Fruit fly (Drosophila melanogaster) whole organism, embryonic: ENCODE measurements around the gene CG43294.

Experiments used
- CG1602 ChIP-seq: fragments of 200-800 bp; sonication (Bioruptor generic); optimal IDR thresholded peaks from 3 replicates; lab custom pipeline; 2016; ENCODE audit warnings: missing biosample characterization, missing genetic modification characterization
- CG17328 ChIP-seq: fragments of 200-800 bp; sonication (Bioruptor generic); IDR thresholded peaks from 2 replicates; pipeline ENCODE4 v1.3.6; 2022; ENCODE audit warnings: missing biosample characterization, missing genetic modification characterization
- CG17802 ChIP-seq: fragments of 200-800 bp; sonication (Bioruptor generic); optimal IDR thresholded peaks from 2 replicates; lab custom pipeline; 2018; ENCODE audit warnings: missing biosample characterization, mild to moderate bottlenecking, missing genetic modification characterization, moderate library complexity
- CG4617 ChIP-seq: fragments of 200-800 bp; sonication (Bioruptor generic); optimal IDR thresholded peaks from 3 replicates; lab custom pipeline; 2016; ENCODE audit warnings: missing biosample characterization, missing genetic modification characterization, borderline replicate concordance
- Kr ChIP-seq: fragments of 200-800 bp; sonication (Bioruptor generic); optimal IDR thresholded peaks from 2 replicates; lab custom pipeline; 2017; ENCODE audit warnings: missing biosample characterization, mild to moderate bottlenecking, missing genetic modification characterization
- emc ChIP-seq: fragments of 200-800 bp; sonication (Bioruptor generic); optimal IDR thresholded peaks from 2 replicates; lab custom pipeline; 2016; ENCODE audit warnings: missing biosample characterization, missing genetic modification characterization
- grn ChIP-seq: fragments of 200-800 bp; sonication (Bioruptor generic); optimal IDR thresholded peaks from 3 replicates; lab custom pipeline; 2017; ENCODE audit warnings: missing biosample characterization, missing genetic modification characterization
- z ChIP-seq: fragments of 200-800 bp; sonication (Bioruptor generic); IDR thresholded peaks from 3 replicates; pipeline ENCODE4 v1.3.6; 2022; ENCODE audit warnings: missing biosample characterization, missing genetic modification characterization

- TF ChIP-seq z (GFP tag; lab: Robert Waterston, UW) = no peak
- no peak for TF ChIP-seq CG17802 (tag; lab: Kevin White, UChicago)
- TF ChIP-seq CG1602 (GFP tag; lab: Kevin White, UChicago) = no peak
- TF ChIP-seq CG17328 (GFP tag; lab: Robert Waterston, UW) = no peak
- TF ChIP-seq grn = no peak
- TF ChIP-seq CG4617 = no peak
- TF ChIP-seq Kr (GFP tag; lab: Kevin White, UChicago) = no peak
- no peak for TF ChIP-seq emc (GFP tag; lab: Kevin White, UChicago)
Measured at dm6 chr3L:11975811-11976210, 17.7 kb downstream of the CG43294 start, which contains the start of gene CG43896.
